Fruit fly (Drosophila melanogaster): Measurements from ENCODE around the gene CG17633.

dm6 chr2L:9729618-9730284 lies 39.1 kb upstream of the CG17633 start, which contains the start of gene CG13116:
- TF ChIP-seq h (optimal IDR thresholded peaks at IDR 0.05) (no peak), ttk (optimal IDR thresholded peaks at IDR 0.05) (no peak), insv (optimal IDR thresholded peaks at IDR 0.05) (no peak), psq (optimal IDR thresholded peaks at IDR 0.05) (no peak), Myc (optimal IDR thresholded peaks at IDR 0.05) (no peak), Sin3A (optimal IDR thresholded peaks at IDR 0.05) (no peak)

All from Kc167 (cell line).